Worm (Caenorhabditis elegans) whole organism, early embryonic: ENCODE results near the gene C27A7.9.

Experiments
- aly-1 ChIP-seq: sonication (generic microtip); optimal IDR thresholded peaks from 2 replicates; lab custom pipeline; 2016; ENCODE audit warnings: missing genetic modification characterization, missing compliant biosample characterization
- ama-1 ChIP-seq: fragments of 150-350 bp; optimal IDR thresholded peaks from 2 replicates; lab custom pipeline; 2014
- flt-1 ChIP-seq: fragments of 200-800 bp; sonication (Bioruptor generic); IDR thresholded peaks from 2 replicates; pipeline ENCODE4 v1.3.6; 2022; ENCODE audit warnings: missing genetic modification characterization, missing compliant biosample characterization
- hmbx-1 ChIP-seq: sonication (generic microtip); optimal IDR thresholded peaks from 2 replicates; lab custom pipeline; 2016; ENCODE audit warnings: mild to moderate bottlenecking, missing genetic modification characterization, missing compliant biosample characterization
- tbx-11 ChIP-seq: fragments of 200-800 bp; sonication (Bioruptor generic); IDR thresholded peaks from 2 replicates; pipeline ENCODE4 v1.3.6; 2022; ENCODE audit warnings: missing genetic modification characterization, missing compliant biosample characterization

DNA sequence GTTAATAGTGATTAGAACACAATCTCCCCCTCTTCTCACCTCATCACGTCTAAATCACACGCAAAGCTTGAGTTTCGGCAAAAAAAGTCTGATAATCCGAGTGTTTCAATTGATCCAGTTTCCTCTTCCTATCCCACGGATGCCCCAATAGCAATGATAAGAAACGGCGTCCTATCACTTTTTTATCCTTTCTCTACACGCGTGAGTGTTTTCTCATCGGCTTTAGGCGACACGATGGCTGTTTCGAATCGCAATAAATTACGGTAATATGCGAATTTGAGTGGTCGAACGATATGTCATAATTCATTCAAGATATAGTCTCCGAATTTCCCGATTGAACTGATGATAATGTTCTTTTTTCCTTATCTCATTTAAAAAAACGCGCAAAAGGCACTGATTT is 45.0 kb upstream of the C27A7.9 start:
- TF ChIP-seq ama-1 (lab: Kevin White, UChicago): no peak
- TF ChIP-seq tbx-11 (GFP tag; lab: Robert Waterston, UW): no peak
- no peak for TF ChIP-seq aly-1 (tag; lab: Kevin White, UChicago)
- no peak for TF ChIP-seq hmbx-1 (tag; lab: Kevin White, UChicago)
- no peak for TF ChIP-seq flt-1
